Fruit fly (Drosophila melanogaster): ENCODE data around the gene Roc1b.

Roc1b gene

DNA sequence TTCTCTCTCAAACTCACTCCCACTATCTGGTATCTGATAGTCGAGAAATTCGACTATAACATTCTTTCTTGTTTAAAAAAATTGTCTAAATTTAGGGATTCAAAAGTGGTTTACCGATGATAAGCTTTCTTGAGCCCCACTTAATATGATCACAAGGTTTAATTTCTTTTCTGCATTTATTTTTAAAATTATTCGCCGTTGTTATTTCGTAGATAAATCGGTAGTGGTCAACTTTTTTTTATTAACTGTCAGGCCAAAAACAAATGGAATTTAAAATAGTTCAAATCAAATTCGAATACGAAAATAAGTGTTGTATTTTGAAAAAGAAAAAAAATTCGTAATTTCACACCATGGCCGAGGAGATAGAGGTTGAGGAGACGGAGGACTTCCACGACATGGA lies at the start of gene Roc1b:
TSS of gene Roc1b (plus strand) at position 301 of the 400 bp plus-strand sequence.
- TF ChIP-seq Myc (optimal IDR thresholded peaks at IDR 0.05): no peak
- TF ChIP-seq Sin3A (optimal IDR thresholded peaks at IDR 0.05): no peak
- TF ChIP-seq ttk (optimal IDR thresholded peaks at IDR 0.05): no peak
- TF ChIP-seq h (optimal IDR thresholded peaks at IDR 0.05): no peak
- no peak for TF ChIP-seq insv (optimal IDR thresholded peaks at IDR 0.05)
- TF ChIP-seq psq (optimal IDR thresholded peaks at IDR 0.05): no peak

DNA sequence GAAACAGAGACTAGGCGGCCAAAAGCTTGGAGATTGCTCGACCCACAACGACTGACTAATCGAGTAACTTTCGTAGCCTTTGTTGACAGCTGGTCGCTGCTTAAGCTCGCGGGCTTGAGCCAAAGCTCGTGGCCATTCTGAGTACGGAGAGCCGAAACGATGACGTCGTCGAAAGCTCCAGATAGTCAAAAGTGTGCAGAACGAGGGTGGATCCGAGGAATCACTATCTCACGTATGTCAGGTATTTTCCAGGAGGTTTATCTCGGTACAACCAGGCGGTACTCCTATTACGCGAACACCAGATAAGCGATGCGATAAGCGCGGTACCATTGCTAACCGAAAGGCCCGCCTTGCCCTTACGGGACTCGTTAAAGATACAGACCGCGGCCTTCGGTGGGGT lies 46.2 kb upstream of the Roc1b start:
- TF ChIP-seq Myc (optimal IDR thresholded peaks at IDR 0.05): no peak

dm6 chr3L:312323-312722 lies 45.5 kb upstream of the Roc1b start:
- no peak for TF ChIP-seq ttk (optimal IDR thresholded peaks at IDR 0.05)
- no peak for TF ChIP-seq h (optimal IDR thresholded peaks at IDR 0.05)
- TF ChIP-seq Sin3A (optimal IDR thresholded peaks at IDR 0.05): no peak
- TF ChIP-seq insv (optimal IDR thresholded peaks at IDR 0.05): no peak
- TF ChIP-seq psq (optimal IDR thresholded peaks at IDR 0.05): no peak
- TF ChIP-seq Myc (optimal IDR thresholded peaks at IDR 0.05): no peak

DNA sequence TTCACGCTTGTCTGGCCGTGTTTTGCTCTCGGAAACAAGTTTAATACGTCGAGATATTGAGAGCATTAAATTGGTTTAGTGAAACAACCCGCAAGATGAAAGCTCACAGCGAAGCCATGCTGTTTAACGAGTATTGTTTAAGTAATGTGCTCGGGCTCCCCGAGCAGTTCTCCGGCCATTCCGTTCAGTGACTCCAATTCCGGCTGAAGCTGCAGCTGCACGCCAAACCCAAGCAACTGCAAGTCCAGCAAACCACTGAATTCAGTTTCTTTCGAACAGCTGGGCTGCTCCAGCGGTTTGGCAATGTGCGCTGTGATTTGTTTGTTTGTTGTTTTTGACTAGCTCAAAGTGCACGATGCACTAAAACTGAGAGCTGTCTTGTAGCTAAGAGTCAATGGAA lies 42.6 kb upstream of the Roc1b start:
- TF ChIP-seq ttk (optimal IDR thresholded peaks at IDR 0.05) (no peak), psq (optimal IDR thresholded peaks at IDR 0.05) (no peak), Myc (optimal IDR thresholded peaks at IDR 0.05) (no peak), insv (optimal IDR thresholded peaks at IDR 0.05) (no peak), Sin3A (optimal IDR thresholded peaks at IDR 0.05) (no peak), h (optimal IDR thresholded peaks at IDR 0.05) (no peak)

- no peak for TF ChIP-seq Myc (optimal IDR thresholded peaks at IDR 0.05)
- no peak for TF ChIP-seq h (optimal IDR thresholded peaks at IDR 0.05)
- no peak for TF ChIP-seq insv (optimal IDR thresholded peaks at IDR 0.05)
- no peak for TF ChIP-seq ttk (optimal IDR thresholded peaks at IDR 0.05)
- no peak for TF ChIP-seq psq (optimal IDR thresholded peaks at IDR 0.05)
- no peak for TF ChIP-seq Sin3A (optimal IDR thresholded peaks at IDR 0.05)
These were observed 41.0 kb upstream of the Roc1b start, which contains the start of gene ddbt for dm6 chr3L:316784-317183. Gene ddbt, plus strand, starts transcription at chr3L:317084.

- TF ChIP-seq Sin3A (optimal IDR thresholded peaks at IDR 0.05): no peak
- TF ChIP-seq insv (optimal IDR thresholded peaks at IDR 0.05): no peak
- TF ChIP-seq psq (optimal IDR thresholded peaks at IDR 0.05): no peak
- TF ChIP-seq h (optimal IDR thresholded peaks at IDR 0.05): no peak
- TF ChIP-seq Myc (optimal IDR thresholded peaks at IDR 0.05): no peak
- no peak for TF ChIP-seq ttk (optimal IDR thresholded peaks at IDR 0.05)
These were observed 38.4 kb upstream of the Roc1b start, which contains the start of gene fwd for dm6 chr3L:319145-320009. Gene fwd, minus strand, starts transcription at chr3L:319884.

DNA sequence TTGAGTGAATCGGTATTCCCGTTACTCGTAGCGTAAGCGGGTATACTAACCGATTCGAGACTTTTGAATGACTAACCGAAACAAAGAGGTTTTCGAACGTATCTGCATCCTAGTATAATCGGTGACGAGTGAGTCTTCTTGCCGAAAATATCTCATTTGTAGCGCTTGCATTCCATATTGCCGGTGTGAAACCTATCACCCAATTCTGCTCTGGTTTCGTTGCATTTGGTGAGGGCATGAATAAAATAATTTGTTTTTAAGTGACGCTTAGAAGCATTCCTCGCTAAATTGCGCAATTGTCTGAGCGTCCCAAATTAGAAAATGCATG lies 37.8 kb upstream of the Roc1b start:
- TF ChIP-seq h (optimal IDR thresholded peaks at IDR 0.05) (no peak), psq (optimal IDR thresholded peaks at IDR 0.05) (no peak)

DNA sequence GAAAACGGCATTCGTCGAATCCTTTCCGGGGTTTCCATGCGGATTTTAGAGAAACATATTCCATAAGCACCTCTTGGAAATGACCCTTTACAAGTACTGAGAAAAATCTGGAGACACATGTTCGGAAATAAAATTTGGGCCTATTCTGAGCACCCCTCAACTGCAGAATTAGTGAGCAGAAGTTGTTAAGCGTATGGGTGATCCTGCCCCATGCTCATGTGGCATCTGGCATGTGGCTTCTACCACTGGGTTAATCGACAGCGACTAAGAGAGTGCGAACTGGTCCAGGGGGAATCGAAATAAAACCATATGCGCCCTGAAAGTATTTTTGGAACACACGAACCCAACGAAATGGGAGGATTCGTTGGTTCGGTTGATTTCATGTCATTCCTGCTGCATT lies 37.0 kb upstream of the Roc1b start:
- TF ChIP-seq ttk (optimal IDR thresholded peaks at IDR 0.05) (no peak), Myc (optimal IDR thresholded peaks at IDR 0.05) (no peak), insv (optimal IDR thresholded peaks at IDR 0.05) (no peak), h (optimal IDR thresholded peaks at IDR 0.05) (no peak), psq (optimal IDR thresholded peaks at IDR 0.05) (no peak), Sin3A (optimal IDR thresholded peaks at IDR 0.05) (no peak)

DNA sequence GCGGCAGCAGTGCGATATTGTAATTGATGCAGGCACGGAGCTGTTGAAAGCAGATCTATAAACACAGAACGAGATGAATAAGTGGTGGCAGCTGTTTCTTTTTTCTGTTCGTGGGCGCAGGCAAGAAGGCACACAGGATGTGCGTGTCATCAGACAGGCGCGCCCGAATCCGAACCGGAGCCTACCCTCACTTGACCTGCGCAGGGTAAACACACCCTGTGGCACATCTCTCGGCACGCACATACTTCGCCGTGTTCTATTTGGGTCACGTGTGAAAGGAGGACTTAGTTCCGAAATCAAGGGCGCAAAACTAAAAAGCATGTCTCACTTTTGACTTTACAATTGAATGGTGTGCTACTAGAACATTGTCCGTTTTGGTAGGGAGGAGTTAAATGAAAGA lies 36.3 kb upstream of the Roc1b start:
- no peak for TF ChIP-seq ttk (optimal IDR thresholded peaks at IDR 0.05)
- no peak for TF ChIP-seq Sin3A (optimal IDR thresholded peaks at IDR 0.05)
- TF ChIP-seq Myc (optimal IDR thresholded peaks at IDR 0.05): no peak
- TF ChIP-seq psq (optimal IDR thresholded peaks at IDR 0.05): no peak
- no peak for TF ChIP-seq insv (optimal IDR thresholded peaks at IDR 0.05)
- no peak for TF ChIP-seq h (optimal IDR thresholded peaks at IDR 0.05)

dm6 chr3L:324486-324885 lies 33.3 kb upstream of the Roc1b start, which contains the start of gene CG32344:
Gene CG32344, minus strand, starts transcription at chr3L:324720.
- no peak for TF ChIP-seq Sin3A (optimal IDR thresholded peaks at IDR 0.05)
- TF ChIP-seq Myc (optimal IDR thresholded peaks at IDR 0.05): no peak
- TF ChIP-seq psq (optimal IDR thresholded peaks at IDR 0.05): no peak
- TF ChIP-seq ttk (optimal IDR thresholded peaks at IDR 0.05): no peak
- no peak for TF ChIP-seq h (optimal IDR thresholded peaks at IDR 0.05)
- TF ChIP-seq insv (optimal IDR thresholded peaks at IDR 0.05): no peak

dm6 chr3L:327833-328232 lies 29.9 kb upstream of the Roc1b start, which contains the start of the genes Atac3 and Ptpmeg:
Gene Atac3, minus strand, starts transcription at chr3L:327992.
Gene Ptpmeg, plus strand, starts transcription at chr3L:328097.
- TF ChIP-seq insv (optimal IDR thresholded peaks at IDR 0.05) (no peak), Sin3A (optimal IDR thresholded peaks at IDR 0.05) (no peak), psq (optimal IDR thresholded peaks at IDR 0.05) (no peak)

DNA sequence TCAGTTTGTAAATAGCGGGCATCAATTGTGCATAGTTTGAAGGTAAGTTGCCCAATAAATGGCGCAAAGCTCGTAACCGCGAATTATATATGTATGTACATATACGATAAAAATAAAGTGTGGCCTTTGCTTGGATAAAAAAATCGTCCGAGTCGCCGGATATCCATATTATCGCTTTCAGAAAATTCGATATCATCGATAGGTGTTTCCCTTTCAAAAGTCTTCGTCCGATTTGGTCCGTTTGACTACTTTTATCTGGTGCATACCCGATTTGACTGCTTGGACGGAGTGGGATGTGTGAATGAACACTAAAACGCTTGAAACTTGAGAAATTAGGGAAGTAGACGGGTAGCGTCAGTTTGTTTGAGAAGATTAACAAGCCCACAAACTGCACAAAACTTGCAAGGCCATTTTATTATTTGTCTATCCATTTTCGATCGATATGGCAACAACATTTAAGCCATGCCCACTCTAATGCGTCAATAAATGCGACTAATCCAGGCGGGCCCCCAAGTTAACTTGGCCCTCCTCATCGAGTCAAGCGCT lies 28.6 kb upstream of the Roc1b start:
- no peak for TF ChIP-seq psq (optimal IDR thresholded peaks at IDR 0.05)
- TF ChIP-seq Sin3A (optimal IDR thresholded peaks at IDR 0.05): no peak
- no peak for TF ChIP-seq insv (optimal IDR thresholded peaks at IDR 0.05)
- no peak for TF ChIP-seq h (optimal IDR thresholded peaks at IDR 0.05)
- no peak for TF ChIP-seq Myc (optimal IDR thresholded peaks at IDR 0.05)
- TF ChIP-seq ttk (optimal IDR thresholded peaks at IDR 0.05): no peak
